Worm (Caenorhabditis elegans): ENCODE data around the gene F41C3.2.

DNA sequence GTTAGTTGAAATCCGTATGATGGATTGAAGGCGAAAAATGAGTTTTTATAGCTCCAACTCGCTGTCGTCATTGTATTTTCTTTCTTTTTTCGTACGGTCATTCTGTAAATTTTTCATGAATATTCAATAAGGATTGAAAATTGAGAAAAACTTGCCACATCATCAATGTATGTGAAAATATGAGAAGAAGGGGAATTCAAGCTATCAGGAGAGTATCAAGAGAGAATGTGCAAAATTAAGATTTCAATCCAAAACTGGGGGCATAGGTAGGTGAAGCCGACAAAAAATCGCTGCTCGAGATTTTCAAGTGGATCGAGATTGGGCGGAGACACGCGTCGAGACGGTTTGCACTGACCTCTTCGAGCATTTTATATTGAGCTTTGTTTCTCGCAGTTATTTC, 34.7 kb downstream of the F41C3.2 start, which contains the start of gene nep-12:
- TF ChIP-seq tab-1 (GFP tag; IDR thresholded peaks at IDR 0.05) (no peak), flt-1 (GFP tag; IDR thresholded peaks at IDR 0.05) (no peak), klf-2 (GFP tag; conservative IDR thresholded peaks at IDR 0.05) (no peak), T22C8.4 (GFP tag; IDR thresholded peaks at IDR 0.05) (no peak), ref-1 (GFP tag; conservative IDR thresholded peaks at IDR 0.05) (no peak), ztf-29 (GFP tag; IDR thresholded peaks at IDR 0.05) (no peak), med-1 (GFP tag; optimal IDR thresholded peaks at IDR 0.05; ENCODE audit: insufficient read depth) (no peak)

All from whole organism, midembryonic.